Worm (Caenorhabditis elegans): ENCODE data around the gene spt-4.
A peak's percentile ranks its signal among the peaks of the same experiment; 100 is the strongest.

DNA sequence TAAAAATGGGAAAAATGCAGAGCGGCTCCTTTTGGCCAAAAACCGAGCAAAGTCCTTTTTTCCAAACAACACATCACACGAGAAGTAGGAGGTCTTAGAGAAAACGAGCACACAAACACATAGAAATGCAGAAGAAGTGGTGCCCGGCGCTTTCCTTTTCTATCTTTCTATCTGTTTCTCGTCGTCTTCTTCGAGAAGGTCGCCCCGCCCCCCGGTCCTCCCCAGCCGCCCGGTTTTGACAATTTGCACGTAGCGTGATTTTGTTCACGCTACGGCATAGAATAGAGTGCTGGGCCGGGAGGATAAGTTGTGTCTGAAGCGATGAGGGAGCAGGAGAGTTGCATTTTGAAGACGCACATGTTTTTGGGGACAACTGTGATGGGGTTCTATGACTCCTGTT is 2.5 kb downstream of the spt-4 start:
- TF ChIP-seq snpc-4 (tag; optimal IDR thresholded peaks at IDR 0.05) (no peak), sptf-1 (tag; optimal IDR thresholded peaks at IDR 0.05) (peak; percentile 53)
